Fruit fly (Drosophila melanogaster) whole organism, embryonic: ENCODE measurements around the gene Act87E.

Experiments
- Atf6 ChIP-seq: fragments of 200-800 bp; sonication (Bioruptor generic); IDR thresholded peaks from 2 replicates; pipeline ENCODE4 v1.3.6; 2022; ENCODE audit warnings: missing biosample characterization, missing genetic modification characterization
- Blimp-1 ChIP-seq: fragments of 200-800 bp; sonication (Bioruptor generic); optimal IDR thresholded peaks from 3 replicates; lab custom pipeline; 2018; ENCODE audit warnings: missing biosample characterization, missing genetic modification characterization, mild to moderate bottlenecking, moderate library complexity, missing genetic modification reagents
- CG11560 ChIP-seq: fragments of 200-800 bp; sonication (Bioruptor generic); IDR thresholded peaks from 3 replicates; pipeline ENCODE4 v1.3.6; 2022; ENCODE audit warnings: missing biosample characterization, missing genetic modification characterization
- CG13624 ChIP-seq: fragments of 200-800 bp; sonication (Bioruptor generic); optimal IDR thresholded peaks from 2 replicates; lab custom pipeline; 2016; ENCODE audit warnings: missing biosample characterization, missing genetic modification characterization
- CG13775 ChIP-seq: fragments of 200-800 bp; sonication (Bioruptor generic); optimal IDR thresholded peaks from 3 replicates; lab custom pipeline; 2017; ENCODE audit warnings: missing biosample characterization, mild to moderate bottlenecking, missing genetic modification characterization
- CG14014 ChIP-seq: fragments of 200-800 bp; sonication (Bioruptor generic); IDR thresholded peaks from 2 replicates; pipeline ENCODE4 v1.3.6; 2022; ENCODE audit warnings: missing biosample characterization, missing genetic modification characterization
- CG15601 ChIP-seq: fragments of 200-800 bp; sonication (Bioruptor generic); optimal IDR thresholded peaks from 3 replicates; lab custom pipeline; 2019; ENCODE audit warnings: missing biosample characterization, mild to moderate bottlenecking, missing genetic modification characterization, moderate library complexity
- CG18262 ChIP-seq: fragments of 200-800 bp; optimal IDR thresholded peaks from 3 replicates; lab custom pipeline; 2019; ENCODE audit warnings: missing biosample characterization, mild to moderate bottlenecking, missing genetic modification characterization, moderate library complexity
- CG1832 ChIP-seq: fragments of 200-800 bp; sonication (Bioruptor generic); optimal IDR thresholded peaks from 2 replicates; lab custom pipeline; 2017; ENCODE audit warnings: missing biosample characterization, mild to moderate bottlenecking, missing genetic modification characterization, inconsistent platforms
- CG18476 ChIP-seq: fragments of 200-800 bp; sonication (Bioruptor generic); optimal IDR thresholded peaks from 2 replicates; lab custom pipeline; 2016; ENCODE audit warnings: missing biosample characterization, mild to moderate bottlenecking, missing genetic modification characterization
- CG2116 ChIP-seq: fragments of 200-800 bp; sonication (Bioruptor generic); optimal IDR thresholded peaks from 3 replicates; lab custom pipeline; 2018; ENCODE audit warnings: missing biosample characterization, mild to moderate bottlenecking, missing genetic modification characterization
- CG2712 ChIP-seq: fragments of 200-800 bp; optimal IDR thresholded peaks from 3 replicates; lab custom pipeline; 2019; ENCODE audit warnings: missing biosample characterization, mild to moderate bottlenecking, missing genetic modification characterization, moderate library complexity
- CG30020 ChIP-seq: fragments of 200-800 bp; optimal IDR thresholded peaks from 2 replicates; lab custom pipeline; 2019; ENCODE audit warnings: missing biosample characterization, mild to moderate bottlenecking, missing genetic modification characterization, moderate library complexity
- CG31224 ChIP-seq: fragments of 200-800 bp; sonication (Bioruptor generic); IDR thresholded peaks from 2 replicates; pipeline ENCODE4 v1.3.6; 2022; ENCODE audit warnings: missing biosample characterization, missing genetic modification characterization
- CG3163 ChIP-seq: fragments of 200-800 bp; sonication (Bioruptor generic); optimal IDR thresholded peaks from 3 replicates; lab custom pipeline; 2016; ENCODE audit warnings: missing biosample characterization, missing genetic modification characterization
- CG32532 ChIP-seq: fragments of 200-800 bp; sonication (Bioruptor generic); IDR thresholded peaks from 2 replicates; pipeline ENCODE4 v1.3.6; 2022; ENCODE audit warnings: missing biosample characterization, missing genetic modification characterization
- CG4617 ChIP-seq: fragments of 200-800 bp; sonication (Bioruptor generic); optimal IDR thresholded peaks from 3 replicates; lab custom pipeline; 2016; ENCODE audit warnings: missing biosample characterization, missing genetic modification characterization, borderline replicate concordance
- CG7556 ChIP-seq: fragments of 200-800 bp; sonication (Bioruptor generic); optimal IDR thresholded peaks from 2 replicates; lab custom pipeline; 2017; ENCODE audit warnings: missing biosample characterization, mild to moderate bottlenecking, missing genetic modification characterization
- CG8388 ChIP-seq: fragments of 200-800 bp; sonication (Bioruptor generic); optimal IDR thresholded peaks from 2 replicates; lab custom pipeline; 2019; ENCODE audit warnings: missing biosample characterization, mild to moderate bottlenecking, missing genetic modification characterization, moderate library complexity
- CG8765 ChIP-seq: fragments of 200-800 bp; sonication (Bioruptor generic); IDR thresholded peaks from 2 replicates; pipeline ENCODE4 v1.3.6; 2022; ENCODE audit warnings: missing biosample characterization, missing genetic modification characterization
- CG9727 ChIP-seq: fragments of 200-800 bp; sonication (Bioruptor generic); optimal IDR thresholded peaks from 3 replicates; lab custom pipeline; 2017; ENCODE audit warnings: missing biosample characterization, mild to moderate bottlenecking, missing genetic modification characterization
- CoRest ChIP-seq: fragments of 200-800 bp; sonication (Bioruptor generic); optimal IDR thresholded peaks from 3 replicates; lab custom pipeline; 2018; ENCODE audit warnings: missing biosample characterization, mild to moderate bottlenecking, missing genetic modification characterization, moderate library complexity
- D19A ChIP-seq: fragments of 200-800 bp; optimal IDR thresholded peaks from 3 replicates; lab custom pipeline; 2019; ENCODE audit warnings: missing biosample characterization, mild to moderate bottlenecking, missing genetic modification characterization, moderate library complexity
- Doc3 ChIP-seq: fragments of 200-800 bp; sonication (Bioruptor generic); IDR thresholded peaks from 3 replicates; pipeline ENCODE4 v1.3.6; 2022; ENCODE audit warnings: missing biosample characterization, missing genetic modification characterization; ENCODE audit not compliant: partially characterized antibody
- E2f2 ChIP-seq: fragments of 200-800 bp; sonication (Bioruptor generic); IDR thresholded peaks from 2 replicates; pipeline ENCODE4 v1.3.6; 2022; ENCODE audit warnings: missing biosample characterization, missing genetic modification characterization
- NC2α ChIP-seq: fragments of 200-800 bp; sonication (Bioruptor generic); optimal IDR thresholded peaks from 2 replicates; lab custom pipeline; 2016; ENCODE audit warnings: missing biosample characterization, missing genetic modification characterization
- NFAT ChIP-seq: fragments of 200-800 bp; sonication (Bioruptor generic); IDR thresholded peaks from 2 replicates; pipeline ENCODE4 v1.3.6; 2022; ENCODE audit warnings: missing biosample characterization, missing genetic modification characterization
- Nf-YB ChIP-seq: fragments of 200-800 bp; sonication (Bioruptor generic); optimal IDR thresholded peaks from 3 replicates; lab custom pipeline; 2019; ENCODE audit warnings: missing biosample characterization, mild to moderate bottlenecking, missing genetic modification characterization, moderate library complexity
- Nf-YC ChIP-seq: fragments of 200-800 bp; optimal IDR thresholded peaks from 3 replicates; lab custom pipeline; 2019; ENCODE audit warnings: missing biosample characterization, mild to moderate bottlenecking, missing genetic modification characterization, moderate library complexity
- Spps ChIP-seq: fragments of 200-800 bp; sonication (Bioruptor generic); optimal IDR thresholded peaks from 2 replicates; lab custom pipeline; 2018; ENCODE audit warnings: missing biosample characterization, mild to moderate bottlenecking, missing genetic modification characterization
- Sry-β ChIP-seq: fragments of 200-800 bp; sonication (Bioruptor generic); optimal IDR thresholded peaks from 2 replicates; lab custom pipeline; 2018; ENCODE audit warnings: missing biosample characterization, mild to moderate bottlenecking, missing genetic modification characterization, moderate library complexity
- Taf1 ChIP-seq: fragments of 200-800 bp; sonication (Bioruptor generic); IDR thresholded peaks from 2 replicates; pipeline ENCODE4 v1.3.6; 2022; ENCODE audit warnings: missing biosample characterization, missing genetic modification characterization
- ash1 ChIP-seq: fragments of 200-800 bp; sonication (Bioruptor generic); optimal IDR thresholded peaks from 2 replicates; lab custom pipeline; 2018; ENCODE audit warnings: missing biosample characterization, mild to moderate bottlenecking, missing genetic modification characterization
- br ChIP-seq: fragments of >200 bp; optimal IDR thresholded peaks from 2 replicates; lab custom pipeline; 2017
- crc ChIP-seq: fragments of 200-800 bp; sonication (Bioruptor generic); optimal IDR thresholded peaks from 2 replicates; lab custom pipeline; 2016; ENCODE audit warnings: missing biosample characterization, missing genetic modification characterization
- da ChIP-seq: fragments of 200-800 bp; sonication (Bioruptor generic); optimal IDR thresholded peaks from 2 replicates; lab custom pipeline; 2016; ENCODE audit warnings: missing biosample characterization, missing genetic modification characterization
- dimm ChIP-seq: fragments of 200-800 bp; sonication (Bioruptor generic); IDR thresholded peaks from 2 replicates; pipeline ENCODE4 v1.3.6; 2022; ENCODE audit warnings: missing biosample characterization, missing genetic modification characterization
- disco-r ChIP-seq: fragments of 200-800 bp; sonication (Bioruptor generic); optimal IDR thresholded peaks from 2 replicates; lab custom pipeline; 2016; ENCODE audit warnings: missing biosample characterization, missing genetic modification characterization
- esg ChIP-seq: fragments of 200-800 bp; sonication (Bioruptor generic); conservative IDR thresholded peaks from 2 replicates; pipeline ENCODE4 v1.3.6; 2022; ENCODE audit warnings: missing biosample characterization, missing genetic modification characterization
- eve ChIP-seq, 2 experiments: fragments of >200 bp; optimal IDR thresholded peaks; 2 replicates each; lab custom pipeline; 2017; ENCODE audit warnings: missing biosample characterization in 2 of 2, missing genetic modification characterization in 2 of 2
- exex ChIP-seq: fragments of 200-800 bp; sonication (Bioruptor generic); optimal IDR thresholded peaks from 4 replicates; lab custom pipeline; 2018; ENCODE audit warnings: missing biosample characterization, mild to moderate bottlenecking, missing genetic modification characterization, moderate library complexity
- fu2 ChIP-seq: fragments of 200-800 bp; sonication (Bioruptor generic); optimal IDR thresholded peaks from 2 replicates; lab custom pipeline; 2016; ENCODE audit warnings: missing biosample characterization, missing genetic modification characterization
- grau ChIP-seq: fragments of 200-800 bp; optimal IDR thresholded peaks from 3 replicates; lab custom pipeline; 2019; ENCODE audit warnings: missing biosample characterization, mild to moderate bottlenecking, missing genetic modification characterization, moderate library complexity
- her ChIP-seq: fragments of 200-800 bp; sonication (Bioruptor generic); optimal IDR thresholded peaks from 2 replicates; lab custom pipeline; 2016; ENCODE audit warnings: missing biosample characterization, missing genetic modification characterization
- kah ChIP-seq: fragments of 200-800 bp; sonication (Bioruptor generic); optimal IDR thresholded peaks from 2 replicates; lab custom pipeline; 2018; ENCODE audit warnings: missing biosample characterization, mild to moderate bottlenecking, missing genetic modification characterization
- lola ChIP-seq, 3 experiments: fragments of >200 bp in 2 of 3; fragments of 200-800 bp in 1 of 3; sonication (Bioruptor generic) in 1 of 3; optimal IDR thresholded peaks; 2 replicates each; lab custom pipeline; 2017 to 2019; ENCODE audit warnings: missing biosample characterization in 3 of 3, missing genetic modification characterization in 3 of 3, mild to moderate bottlenecking in 1 of 3, moderate library complexity in 1 of 3
- nau ChIP-seq: fragments of 200-800 bp; sonication (Bioruptor generic); optimal IDR thresholded peaks from 3 replicates; lab custom pipeline; 2017; ENCODE audit warnings: missing biosample characterization, mild to moderate bottlenecking, missing genetic modification characterization, missing genetic modification reagents
- p53 ChIP-seq: fragments of 200-800 bp; sonication (Bioruptor generic); optimal IDR thresholded peaks from 2 replicates; lab custom pipeline; 2016; ENCODE audit warnings: missing biosample characterization, missing genetic modification characterization
- ro ChIP-seq: fragments of 200-800 bp; sonication (Bioruptor generic); IDR thresholded peaks from 2 replicates; pipeline ENCODE4 v1.3.6; 2022; ENCODE audit warnings: missing biosample characterization, missing genetic modification characterization
- sd ChIP-seq: fragments of 200-800 bp; sonication (Bioruptor generic); optimal IDR thresholded peaks from 3 replicates; lab custom pipeline; 2018; ENCODE audit warnings: missing biosample characterization, mild to moderate bottlenecking, missing genetic modification characterization, moderate library complexity
- slou ChIP-seq: fragments of 200-800 bp; sonication (Bioruptor generic); optimal IDR thresholded peaks from 3 replicates; lab custom pipeline; 2016; ENCODE audit warnings: missing biosample characterization, missing genetic modification characterization
- sug ChIP-seq: fragments of 200-800 bp; optimal IDR thresholded peaks from 2 replicates; lab custom pipeline; 2019; ENCODE audit warnings: missing biosample characterization, mild to moderate bottlenecking, missing genetic modification characterization, moderate library complexity

Act87E gene

dm6 chr3R:13441703-13442102 lies 15.9 kb downstream of the Act87E start (continued):
- no peak for TF ChIP-seq esg (GFP tag; lab: Robert Waterston, UW)
- TF ChIP-seq da (GFP tag; lab: Kevin White, UChicago): no peak
- peak; percentile 1 for TF ChIP-seq Nf-YB (GFP tag; lab: Kevin White, UChicago)
- no peak for TF ChIP-seq ash1
- no peak for TF ChIP-seq CG8388 (GFP tag; lab: Kevin White, UChicago)
- peak; percentile 19 for TF ChIP-seq CG15601 (tag; lab: Kevin White, UChicago)
- TF ChIP-seq CG32532: no peak
- TF ChIP-seq slou (GFP tag; lab: Kevin White, UChicago): no peak
- no peak for TF ChIP-seq CG2116
- no peak for TF ChIP-seq Sry-β (GFP tag; lab: Kevin White, UChicago)
- TF ChIP-seq dimm: no peak
- peak; percentile 3 for TF ChIP-seq crc (GFP tag; lab: Kevin White, UChicago)
- no peak for TF ChIP-seq NFAT (GFP tag; lab: Robert Waterston, UW)
- peak; percentile 17 for TF ChIP-seq Nf-YC (tag; lab: Kevin White, UChicago)
- no peak for TF ChIP-seq CG30020 (tag; lab: Kevin White, UChicago)
- no peak for TF ChIP-seq CG14014 (GFP tag; lab: Robert Waterston, UW)
- TF ChIP-seq CG8765 (GFP tag; lab: Robert Waterston, UW): no peak
- TF ChIP-seq CG1832: no peak
- TF ChIP-seq CG13775: no peak
- no peak for TF ChIP-seq p53 (GFP tag; lab: Kevin White, UChicago)
- TF ChIP-seq CG13624 (GFP tag; lab: Kevin White, UChicago): no peak
- peak; percentile 31 for TF ChIP-seq sd (tag; lab: Kevin White, UChicago)
- no peak for TF ChIP-seq Doc3
- peak; percentile 8; the same call in 1 of the 2 replicates for TF ChIP-seq E2f2
- TF ChIP-seq CG9727: no peak
- TF ChIP-seq CG4617: no peak
- no peak for TF ChIP-seq Taf1
- TF ChIP-seq NC2α: no peak
- no peak for TF ChIP-seq CG7556
- TF ChIP-seq grau (tag; lab: Kevin White, UChicago): peak; percentile 23
- TF ChIP-seq exex: no peak
- peak; percentile 63 for TF ChIP-seq sug
- no peak for TF ChIP-seq fu2 (GFP tag; lab: Kevin White, UChicago)
- no peak for TF ChIP-seq CG11560 (tag; lab: Robert Waterston, UW)
- no peak for TF ChIP-seq Blimp-1 (GFP tag; lab: Kevin White, UChicago)
- no peak for TF ChIP-seq Spps (tag; lab: Kevin White, UChicago)
- no peak for TF ChIP-seq ro (GFP tag; lab: Robert Waterston, UW)
- peak; percentile 0 for TF ChIP-seq nau (GFP tag; lab: Kevin White, UChicago)
- no peak for TF ChIP-seq br (lab: Kevin White, UChicago)
- TF ChIP-seq CG2712 (tag; lab: Kevin White, UChicago): no peak
- no peak for TF ChIP-seq lola (GFP tag; optimal IDR thresholded peaks at IDR 0.05; lab: Kevin White, UChicago)
- no peak for TF ChIP-seq her (GFP tag; lab: Kevin White, UChicago)
- TF ChIP-seq CG18262: peak; percentile 16
- TF ChIP-seq CoRest (tag; lab: Kevin White, UChicago): peak; percentile 26
- TF ChIP-seq CG31224 (GFP tag; lab: Robert Waterston, UW): no peak
- no peak for TF ChIP-seq CG18476 (GFP tag; lab: Kevin White, UChicago)
- no peak for TF ChIP-seq CG3163 (GFP tag; lab: Kevin White, UChicago)
- peak in 1 of 2 experiments; percentile 18 for TF ChIP-seq eve (GFP tag; optimal IDR thresholded peaks at IDR 0.05; lab: Kevin White, UChicago)
- TF ChIP-seq Atf6 (GFP tag; lab: Robert Waterston, UW): 0 out of 2 replicates have a peak, but pooled peaks have one; percentile 11
- TF ChIP-seq kah (GFP tag; lab: Kevin White, UChicago): no peak
- TF ChIP-seq disco-r (GFP tag; lab: Kevin White, UChicago): peak; percentile 17
- TF ChIP-seq D19A (tag; lab: Kevin White, UChicago): no peak
